Worm (Caenorhabditis elegans): ENCODE results near the gene F28C1.1.

F28C1.1 gene

DNA sequence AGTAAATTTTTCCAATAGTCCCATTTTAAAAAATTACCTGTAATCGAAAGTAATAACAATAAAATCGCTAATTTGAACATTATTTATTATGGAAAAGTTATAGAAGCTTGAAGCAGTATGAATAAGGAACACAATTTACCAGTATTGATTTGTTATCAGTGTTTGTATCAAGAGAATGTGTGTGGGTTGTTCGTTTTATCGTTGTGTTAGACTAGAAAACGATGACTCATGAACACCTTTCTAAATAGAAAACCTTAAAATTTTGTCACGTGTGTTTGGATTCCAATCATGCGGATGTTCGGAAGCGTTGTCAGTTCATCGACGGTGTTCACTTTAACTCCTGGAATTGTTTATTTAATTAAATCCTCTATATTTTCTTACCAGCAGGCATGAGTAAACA lies 18.5 kb upstream of the F28C1.1 start, which contains the start of gene C54D10.13:
C54D10.13 (minus strand) TSS at position 179 of the 400 bp plus-strand sequence.
- TF ChIP-seq med-1 (GFP tag; optimal IDR thresholded peaks at IDR 0.05; ENCODE audit: insufficient read depth) (no peak), flt-1 (GFP tag; IDR thresholded peaks at IDR 0.05) (no peak), ztf-23 (GFP tag; IDR thresholded peaks at IDR 0.05) (no peak), ref-1 (GFP tag; conservative IDR thresholded peaks at IDR 0.05) (no peak), klf-2 (GFP tag; conservative IDR thresholded peaks at IDR 0.05) (no peak), cog-1 (tag; optimal IDR thresholded peaks at IDR 0.05) (no peak)

DNA sequence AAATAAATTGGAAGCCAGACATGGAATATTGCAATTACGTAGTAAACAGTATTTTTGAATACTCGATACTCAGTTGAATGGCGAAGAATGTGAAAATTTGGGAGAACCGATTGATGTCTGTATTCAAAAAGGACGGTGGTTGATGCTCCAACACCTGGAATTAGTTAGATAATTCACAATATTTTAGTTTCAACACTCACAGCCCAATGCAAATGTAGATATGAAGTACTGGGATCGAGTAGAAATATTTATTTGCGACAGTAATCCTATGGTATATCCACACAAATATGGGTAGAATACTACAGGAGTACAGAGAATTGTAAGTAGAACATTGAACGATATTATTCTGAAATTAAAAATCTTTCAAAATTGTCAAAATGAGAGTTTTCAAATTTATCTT lies 17.5 kb upstream of the F28C1.1 start:
- no peak for TF ChIP-seq klf-2 (GFP tag; conservative IDR thresholded peaks at IDR 0.05)
- TF ChIP-seq ztf-29 (GFP tag; IDR thresholded peaks at IDR 0.05): no peak
- TF ChIP-seq ref-1 (GFP tag; conservative IDR thresholded peaks at IDR 0.05): no peak
- TF ChIP-seq T22C8.4 (GFP tag; IDR thresholded peaks at IDR 0.05): no peak
- TF ChIP-seq med-1 (GFP tag; optimal IDR thresholded peaks at IDR 0.05; ENCODE audit: insufficient read depth): no peak
- no peak for TF ChIP-seq flt-1 (GFP tag; IDR thresholded peaks at IDR 0.05)
- no peak for TF ChIP-seq ztf-23 (GFP tag; IDR thresholded peaks at IDR 0.05)
- TF ChIP-seq cog-1 (tag; optimal IDR thresholded peaks at IDR 0.05): no peak

DNA sequence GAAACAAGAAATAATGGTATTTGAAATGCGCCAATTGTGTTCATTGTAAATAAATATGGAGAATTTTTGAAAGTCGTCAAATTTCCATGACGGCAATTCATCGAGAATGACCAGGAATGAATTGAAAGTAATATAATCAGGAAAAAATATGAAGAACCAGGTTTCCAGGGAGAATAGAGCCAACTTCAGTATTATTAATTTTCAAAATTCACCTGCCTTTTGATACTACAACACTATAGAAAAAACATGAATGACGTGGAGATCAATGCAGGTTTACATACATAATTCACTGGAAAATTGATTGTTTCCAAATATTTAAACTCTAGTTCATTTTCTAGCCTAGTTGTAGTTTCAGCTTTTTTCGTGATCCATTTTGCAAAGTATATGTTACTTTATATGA lies 16.9 kb upstream of the F28C1.1 start, which contains the start of gene srh-25:
srh-25 (minus strand) TSS at position 101 of the 400 bp plus-strand sequence.
- TF ChIP-seq cog-1 (tag; optimal IDR thresholded peaks at IDR 0.05): no peak
- TF ChIP-seq flt-1 (GFP tag; IDR thresholded peaks at IDR 0.05): no peak
- no peak for TF ChIP-seq klf-2 (GFP tag; conservative IDR thresholded peaks at IDR 0.05)
- TF ChIP-seq ztf-23 (GFP tag; IDR thresholded peaks at IDR 0.05): no peak
- TF ChIP-seq T22C8.4 (GFP tag; IDR thresholded peaks at IDR 0.05): no peak
- TF ChIP-seq ztf-29 (GFP tag; IDR thresholded peaks at IDR 0.05): no peak
- no peak for TF ChIP-seq ref-1 (GFP tag; conservative IDR thresholded peaks at IDR 0.05)
- TF ChIP-seq tab-1 (GFP tag; IDR thresholded peaks at IDR 0.05): no peak
- no peak for TF ChIP-seq med-1 (GFP tag; optimal IDR thresholded peaks at IDR 0.05; ENCODE audit: insufficient read depth)

DNA sequence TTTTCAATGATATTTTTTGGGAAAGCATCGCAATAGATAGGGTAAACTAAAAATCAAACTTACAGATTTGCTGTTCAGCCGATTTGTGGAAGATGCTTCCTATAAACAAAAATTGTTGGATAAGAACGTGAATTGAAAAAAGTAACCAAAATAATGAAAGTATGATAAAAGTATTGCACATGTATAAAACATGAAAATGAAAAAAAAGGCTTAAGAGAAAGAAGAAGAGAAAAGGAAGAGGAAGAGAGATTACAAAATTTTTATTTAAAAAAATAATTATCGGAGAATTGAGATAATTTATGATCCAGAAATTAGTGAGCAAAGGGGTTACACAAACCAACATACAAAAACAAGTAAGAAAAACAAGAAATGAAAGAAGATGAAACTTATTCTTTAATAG lies 9.2 kb upstream of the F28C1.1 start, which contains the start of gene pals-37:
pals-37 (minus strand) TSS at position 101 of the 400 bp plus-strand sequence.
- TF ChIP-seq T22C8.4 (GFP tag; IDR thresholded peaks at IDR 0.05): no peak
- no peak for TF ChIP-seq tab-1 (GFP tag; IDR thresholded peaks at IDR 0.05)
- no peak for TF ChIP-seq flt-1 (GFP tag; IDR thresholded peaks at IDR 0.05)
- no peak for TF ChIP-seq ztf-29 (GFP tag; IDR thresholded peaks at IDR 0.05)
- TF ChIP-seq ztf-23 (GFP tag; IDR thresholded peaks at IDR 0.05): no peak
- TF ChIP-seq cog-1 (tag; optimal IDR thresholded peaks at IDR 0.05): no peak
- TF ChIP-seq ref-1 (GFP tag; conservative IDR thresholded peaks at IDR 0.05): no peak
- no peak for TF ChIP-seq med-1 (GFP tag; optimal IDR thresholded peaks at IDR 0.05; ENCODE audit: insufficient read depth)
- no peak for TF ChIP-seq klf-2 (GFP tag; conservative IDR thresholded peaks at IDR 0.05)

DNA sequence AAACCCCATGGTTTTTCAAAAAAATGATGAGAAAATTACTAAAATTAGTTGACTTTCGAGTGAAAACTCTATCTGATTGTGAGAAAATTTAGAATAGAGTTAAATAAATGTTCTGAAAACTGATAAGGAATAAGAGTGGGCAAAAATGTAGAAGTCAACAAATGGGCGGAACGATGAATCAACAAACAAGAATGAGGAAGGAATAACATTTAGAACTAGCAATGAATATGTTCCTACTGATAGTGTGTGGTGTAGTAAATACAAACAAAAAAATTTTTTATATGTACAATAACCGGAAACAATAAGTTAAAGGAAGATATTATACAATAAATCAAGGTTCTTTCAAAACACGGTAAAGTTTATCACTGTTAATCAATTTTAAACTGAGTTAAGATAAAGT lies 6.9 kb upstream of the F28C1.1 start, which contains the start of gene pals-39:
pals-39 (minus strand) TSS at position 101 of the 400 bp plus-strand sequence.
- TF ChIP-seq tab-1 (GFP tag; IDR thresholded peaks at IDR 0.05) (no peak), cog-1 (tag; optimal IDR thresholded peaks at IDR 0.05) (no peak), klf-2 (GFP tag; conservative IDR thresholded peaks at IDR 0.05) (no peak), ztf-23 (GFP tag; IDR thresholded peaks at IDR 0.05) (no peak), ref-1 (GFP tag; conservative IDR thresholded peaks at IDR 0.05) (no peak), flt-1 (GFP tag; IDR thresholded peaks at IDR 0.05) (no peak), ztf-29 (GFP tag; IDR thresholded peaks at IDR 0.05) (no peak), med-1 (GFP tag; optimal IDR thresholded peaks at IDR 0.05; ENCODE audit: insufficient read depth) (no peak), T22C8.4 (GFP tag; IDR thresholded peaks at IDR 0.05) (no peak)

DNA sequence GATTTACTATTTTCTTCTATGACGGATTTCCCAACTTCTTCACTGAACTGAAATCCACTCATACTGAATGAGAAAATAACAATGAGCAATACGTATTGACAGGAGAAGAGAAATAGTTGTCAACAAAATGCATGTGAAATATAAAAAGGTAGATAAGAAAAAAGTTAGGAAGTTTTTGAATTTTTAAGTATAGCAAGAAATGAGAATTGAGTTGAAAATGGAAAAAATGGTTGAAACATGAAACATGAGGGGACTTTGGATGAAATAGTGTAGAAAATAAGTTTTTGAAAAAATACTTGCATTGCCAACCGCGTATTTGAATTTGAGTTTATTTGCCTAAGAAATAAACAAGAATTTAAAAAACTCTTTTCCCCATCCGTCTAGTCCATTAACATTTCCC lies 3.7 kb upstream of the F28C1.1 start, which contains the start of the genes pals-38 and C54D10.9:
pals-38 (minus strand) TSS at position 101 of the 400 bp plus-strand sequence.
C54D10.9 (plus strand) TSS at position 259 of the 400 bp plus-strand sequence.
- no peak for TF ChIP-seq tab-1 (GFP tag; IDR thresholded peaks at IDR 0.05)
- TF ChIP-seq flt-1 (GFP tag; IDR thresholded peaks at IDR 0.05): no peak
- TF ChIP-seq ztf-29 (GFP tag; IDR thresholded peaks at IDR 0.05): no peak
- no peak for TF ChIP-seq cog-1 (tag; optimal IDR thresholded peaks at IDR 0.05)

DNA sequence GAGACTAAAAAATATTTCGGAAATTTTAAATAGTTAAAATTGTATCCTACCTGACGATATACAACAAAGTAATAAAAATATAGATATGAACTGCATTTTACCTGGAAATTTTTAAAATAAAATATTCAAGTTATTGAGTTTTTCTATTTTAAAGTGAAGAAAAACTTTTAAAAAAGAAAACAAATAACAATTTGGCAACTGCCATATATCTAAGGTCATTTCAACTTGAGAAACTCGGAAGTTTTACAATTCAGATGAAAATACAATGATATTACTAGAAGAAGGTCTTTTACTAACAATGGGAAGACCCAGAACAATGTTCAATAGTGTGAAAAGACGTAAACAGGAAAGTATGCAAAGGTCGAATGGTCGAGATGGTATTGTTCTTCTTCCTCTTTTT lies 703 bp upstream of the F28C1.1 start, which contains the start of gene C54D10.10:
C54D10.10 (minus strand) TSS at position 101 of the 400 bp plus-strand sequence.
- no peak for TF ChIP-seq flt-1 (GFP tag; IDR thresholded peaks at IDR 0.05)

DNA sequence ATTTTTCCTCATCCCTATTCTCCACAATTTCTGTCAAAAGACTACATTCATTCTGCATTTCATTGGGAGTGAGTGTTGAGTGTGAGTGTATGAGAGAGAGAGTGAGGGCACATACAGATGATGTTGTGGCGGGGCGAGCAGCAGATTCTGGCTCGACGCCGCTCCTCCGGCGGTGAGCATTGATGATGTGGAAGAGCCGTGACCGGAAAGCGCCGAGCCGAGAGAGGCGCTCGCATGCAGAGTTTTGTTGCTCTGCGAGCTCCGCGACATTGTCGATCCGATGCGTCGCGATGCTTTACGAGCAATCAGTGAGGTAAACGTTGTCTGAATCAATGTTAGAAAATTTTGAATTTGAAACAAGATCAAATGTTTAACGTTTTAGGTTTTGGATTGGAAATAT lies 5.1 kb downstream of the F28C1.1 start:
- TF ChIP-seq flt-1 (GFP tag; IDR thresholded peaks at IDR 0.05): no peak
- no peak for TF ChIP-seq tab-1 (GFP tag; IDR thresholded peaks at IDR 0.05)
- no peak for TF ChIP-seq T22C8.4 (GFP tag; IDR thresholded peaks at IDR 0.05)
- TF ChIP-seq med-1 (GFP tag; optimal IDR thresholded peaks at IDR 0.05; ENCODE audit: insufficient read depth): no peak
- no peak for TF ChIP-seq ref-1 (GFP tag; conservative IDR thresholded peaks at IDR 0.05)
- no peak for TF ChIP-seq ztf-29 (GFP tag; IDR thresholded peaks at IDR 0.05)
- no peak for TF ChIP-seq ztf-23 (GFP tag; IDR thresholded peaks at IDR 0.05)
- TF ChIP-seq klf-2 (GFP tag; conservative IDR thresholded peaks at IDR 0.05): no peak
- TF ChIP-seq cog-1 (tag; optimal IDR thresholded peaks at IDR 0.05): no peak

DNA sequence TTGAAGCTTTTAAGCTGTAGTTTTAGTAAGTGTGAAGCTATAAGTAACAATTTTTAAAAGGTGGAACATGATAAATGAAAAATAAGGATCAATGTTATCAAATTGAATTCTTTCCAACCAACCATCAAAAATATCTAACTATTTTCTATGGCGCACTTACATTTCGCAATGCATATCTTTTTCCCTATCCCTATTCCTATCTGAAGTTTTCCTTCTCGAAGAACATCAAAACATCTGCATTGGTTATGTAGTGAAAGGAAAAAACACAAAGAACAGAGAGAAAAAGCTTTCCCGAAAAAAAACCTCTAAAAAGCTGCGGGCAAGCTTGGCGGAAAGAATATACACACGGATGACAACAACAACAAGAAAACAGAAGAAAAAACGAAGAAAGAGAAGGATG lies 10.0 kb downstream of the F28C1.1 start:
- TF ChIP-seq ztf-29 (GFP tag; IDR thresholded peaks at IDR 0.05) (no peak), tab-1 (GFP tag; IDR thresholded peaks at IDR 0.05) (no peak), ztf-23 (GFP tag; IDR thresholded peaks at IDR 0.05) (no peak), flt-1 (GFP tag; IDR thresholded peaks at IDR 0.05) (no peak), ref-1 (GFP tag; conservative IDR thresholded peaks at IDR 0.05) (no peak), T22C8.4 (GFP tag; IDR thresholded peaks at IDR 0.05) (no peak), cog-1 (tag; optimal IDR thresholded peaks at IDR 0.05) (no peak), klf-2 (GFP tag; conservative IDR thresholded peaks at IDR 0.05) (no peak), med-1 (GFP tag; optimal IDR thresholded peaks at IDR 0.05; ENCODE audit: insufficient read depth) (no peak)

DNA sequence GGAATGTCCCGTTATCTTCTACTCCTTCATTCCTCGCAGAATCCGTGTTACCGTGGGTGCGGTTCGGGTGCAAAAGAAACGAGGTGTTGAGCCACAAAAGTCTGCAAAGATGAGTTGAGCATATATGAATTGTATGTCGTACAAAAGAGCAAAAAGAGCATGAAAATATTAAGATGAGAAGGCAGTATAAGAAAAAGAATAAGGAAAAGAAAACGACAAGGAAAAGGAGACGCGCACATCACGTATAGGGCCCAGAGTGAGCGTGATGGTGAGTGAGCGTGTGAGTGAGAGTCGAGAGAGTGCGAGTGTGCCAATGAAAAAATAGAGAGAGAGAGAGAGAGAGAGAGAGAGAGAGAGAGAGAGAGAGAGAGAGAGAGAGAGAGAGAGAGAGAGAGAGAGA lies 12.3 kb downstream of the F28C1.1 start, which contains the start of gene egl-10:
egl-10 (minus strand) TSS at position 101 of the 400 bp plus-strand sequence.
- TF ChIP-seq cog-1 (tag; optimal IDR thresholded peaks at IDR 0.05): no peak
- TF ChIP-seq klf-2 (GFP tag; conservative IDR thresholded peaks at IDR 0.05): no peak
- TF ChIP-seq ztf-23 (GFP tag; IDR thresholded peaks at IDR 0.05): no peak
- no peak for TF ChIP-seq flt-1 (GFP tag; IDR thresholded peaks at IDR 0.05)
- TF ChIP-seq tab-1 (GFP tag; IDR thresholded peaks at IDR 0.05): no peak
- TF ChIP-seq T22C8.4 (GFP tag; IDR thresholded peaks at IDR 0.05): no peak
- no peak for TF ChIP-seq med-1 (GFP tag; optimal IDR thresholded peaks at IDR 0.05; ENCODE audit: insufficient read depth)
- TF ChIP-seq ztf-29 (GFP tag; IDR thresholded peaks at IDR 0.05): no peak
- no peak for TF ChIP-seq ref-1 (GFP tag; conservative IDR thresholded peaks at IDR 0.05)

Data from whole organism, midembryonic.